Worm (Caenorhabditis elegans) whole organism, midembryonic: ENCODE results near the gene tsr-1.

Experiments used
- T22C8.4 ChIP-seq: fragments of 200-800 bp; sonication (Bioruptor generic); IDR thresholded peaks from 2 replicates; pipeline ENCODE4 v1.3.6; 2022; ENCODE audit warnings: missing genetic modification characterization, missing compliant biosample characterization
- cog-1 ChIP-seq: sonication (generic microtip); optimal IDR thresholded peaks from 2 replicates; lab custom pipeline; 2016; ENCODE audit warnings: missing genetic modification characterization, missing compliant biosample characterization
- flt-1 ChIP-seq: fragments of 200-800 bp; sonication (Bioruptor generic); IDR thresholded peaks from 2 replicates; pipeline ENCODE4 v1.3.6; 2022; ENCODE audit warnings: missing genetic modification characterization, missing compliant biosample characterization
- klf-2 ChIP-seq: fragments of 200-800 bp; sonication (Bioruptor generic); conservative IDR thresholded peaks from 2 replicates; pipeline ENCODE4 v1.3.6; 2022; ENCODE audit warnings: missing genetic modification reagents, missing genetic modification characterization, missing compliant biosample characterization
- med-1 ChIP-seq: sonication (generic microtip); optimal IDR thresholded peaks from 2 replicates; lab custom pipeline; 2017; ENCODE audit warnings: missing genetic modification characterization, mild to moderate bottlenecking, missing compliant biosample characterization, antibody characterized with exemption, missing genetic modification reagents; ENCODE audit not compliant: insufficient read depth
- ref-1 ChIP-seq: fragments of 200-800 bp; sonication (Bioruptor generic); conservative IDR thresholded peaks from 2 replicates; pipeline ENCODE4 v1.3.6; 2022; ENCODE audit warnings: missing genetic modification reagents, missing genetic modification characterization, missing compliant biosample characterization
- tab-1 ChIP-seq: fragments of 200-800 bp; sonication (Bioruptor generic); IDR thresholded peaks from 2 replicates; pipeline ENCODE4 v1.3.6; 2022; ENCODE audit warnings: missing genetic modification characterization, missing compliant biosample characterization
- ztf-23 ChIP-seq: fragments of 200-800 bp; sonication (Bioruptor generic); IDR thresholded peaks from 2 replicates; pipeline ENCODE4 v1.3.6; 2022; ENCODE audit warnings: missing genetic modification reagents, missing genetic modification characterization, missing compliant biosample characterization
- ztf-29 ChIP-seq: fragments of 200-800 bp; sonication (Bioruptor generic); IDR thresholded peaks from 2 replicates; pipeline ENCODE4 v1.3.6; 2022; ENCODE audit warnings: missing genetic modification reagents, missing genetic modification characterization, missing compliant biosample characterization

The tsr-1 gene

ce11 chrII:2442979-2443378, 30.2 kb downstream of the tsr-1 start, which contains the start of gene vab-19:
vab-19 (plus strand) TSS chrII:2443279.
- no peak for TF ChIP-seq T22C8.4 (GFP tag; lab: Robert Waterston, UW)
- TF ChIP-seq med-1, result no peak
- no peak for TF ChIP-seq klf-2
- TF ChIP-seq flt-1, result no peak

- TF ChIP-seq ztf-29 (GFP tag; lab: Robert Waterston, UW) (no peak), med-1 (no peak), cog-1 (tag; lab: Kevin White, UChicago) (no peak)
These were observed 30.9 kb downstream of the tsr-1 start for ce11 chrII:2442243-2442642.

ce11 chrII:2440312-2440711, 32.9 kb downstream of the tsr-1 start:
- TF ChIP-seq T22C8.4 (GFP tag; lab: Robert Waterston, UW), result no peak
- no peak for TF ChIP-seq tab-1 (GFP tag; lab: Robert Waterston, UW)
- no peak for TF ChIP-seq ref-1 (GFP tag; lab: Robert Waterston, UW)
- TF ChIP-seq ztf-29 (GFP tag; lab: Robert Waterston, UW), result no peak
- TF ChIP-seq ztf-23 (GFP tag; lab: Robert Waterston, UW), result no peak
- TF ChIP-seq klf-2, result no peak
- no peak for TF ChIP-seq flt-1
- TF ChIP-seq cog-1 (tag; lab: Kevin White, UChicago), result no peak
- TF ChIP-seq med-1, result no peak

ce11 chrII:2438944-2439343, 34.2 kb downstream of the tsr-1 start:
- TF ChIP-seq ref-1 (GFP tag; lab: Robert Waterston, UW) (no peak), klf-2 (no peak), tab-1 (GFP tag; lab: Robert Waterston, UW) (no peak), T22C8.4 (GFP tag; lab: Robert Waterston, UW) (no peak), ztf-29 (GFP tag; lab: Robert Waterston, UW) (no peak)

- TF ChIP-seq flt-1 (no peak), ztf-23 (GFP tag; lab: Robert Waterston, UW) (no peak), ztf-29 (GFP tag; lab: Robert Waterston, UW) (no peak), klf-2 (no peak), tab-1 (GFP tag; lab: Robert Waterston, UW) (no peak), ref-1 (GFP tag; lab: Robert Waterston, UW) (no peak), med-1 (no peak), T22C8.4 (GFP tag; lab: Robert Waterston, UW) (no peak), cog-1 (tag; lab: Kevin White, UChicago) (no peak)
These were observed 35.0 kb downstream of the tsr-1 start for ce11 chrII:2438180-2438579.

- no peak for TF ChIP-seq tab-1 (GFP tag; lab: Robert Waterston, UW)
- TF ChIP-seq cog-1 (tag; lab: Kevin White, UChicago), result no peak
- no peak for TF ChIP-seq ztf-29 (GFP tag; lab: Robert Waterston, UW)
These were observed 36.4 kb downstream of the tsr-1 start for ce11 chrII:2436757-2437156.

ce11 chrII:2435566-2435965, 37.6 kb downstream of the tsr-1 start:
- TF ChIP-seq ref-1 (GFP tag; lab: Robert Waterston, UW), result no peak
- TF ChIP-seq cog-1 (tag; lab: Kevin White, UChicago), result no peak

- TF ChIP-seq ztf-23 (GFP tag; lab: Robert Waterston, UW), result no peak
- TF ChIP-seq cog-1 (tag; lab: Kevin White, UChicago), result no peak
These were observed 41.2 kb downstream of the tsr-1 start, which contains the start of gene ceh-86 for ce11 chrII:2431972-2432371. ceh-86 (minus strand) TSS chrII:2432072.

ce11 chrII:2422427-2422826, 50.7 kb downstream of the tsr-1 start:
- TF ChIP-seq ref-1 (GFP tag; lab: Robert Waterston, UW), result no peak

ce11 chrII:2421905-2422304, 51.3 kb downstream of the tsr-1 start, which contains the start of gene F42G2.2:
F42G2.2 (plus strand) TSS chrII:2422205.
- TF ChIP-seq med-1 (no peak), T22C8.4 (GFP tag; lab: Robert Waterston, UW) (no peak), flt-1 (no peak), ztf-23 (GFP tag; lab: Robert Waterston, UW) (no peak), ztf-29 (GFP tag; lab: Robert Waterston, UW) (no peak), cog-1 (tag; lab: Kevin White, UChicago) (no peak), klf-2 (no peak), ref-1 (GFP tag; lab: Robert Waterston, UW) (no peak), tab-1 (GFP tag; lab: Robert Waterston, UW) (no peak)

- no peak for TF ChIP-seq ztf-29 (GFP tag; lab: Robert Waterston, UW)
- no peak for TF ChIP-seq ref-1 (GFP tag; lab: Robert Waterston, UW)
- no peak for TF ChIP-seq tab-1 (GFP tag; lab: Robert Waterston, UW)
- TF ChIP-seq ztf-23 (GFP tag; lab: Robert Waterston, UW), result no peak
- TF ChIP-seq T22C8.4 (GFP tag; lab: Robert Waterston, UW), result no peak
- no peak for TF ChIP-seq med-1
- no peak for TF ChIP-seq flt-1
- no peak for TF ChIP-seq klf-2
- TF ChIP-seq cog-1 (tag; lab: Kevin White, UChicago), result no peak
These were observed 52.0 kb downstream of the tsr-1 start for ce11 chrII:2421185-2421584.

- TF ChIP-seq ref-1 (GFP tag; lab: Robert Waterston, UW), result no peak
These were observed 52.5 kb downstream of the tsr-1 start for ce11 chrII:2420685-2421084.
